Worm (Caenorhabditis elegans) whole organism, L4 larva: ENCODE results near the gene oac-32.

Experiments used
- F49E8.2 ChIP-seq: sonication (generic microtip); optimal IDR thresholded peaks from 2 replicates; lab custom pipeline; 2016; ENCODE audit warnings: missing compliant biosample characterization, mild to moderate bottlenecking, missing genetic modification characterization, borderline replicate concordance
- aly-2 ChIP-seq: sonication (generic microtip); optimal IDR thresholded peaks from 2 replicates; lab custom pipeline; 2018; ENCODE audit warnings: missing biosample characterization, missing genetic modification characterization
- ceh-20 ChIP-seq: fragments of 200-800 bp; sonication (Bioruptor generic); IDR thresholded peaks from 2 replicates; pipeline ENCODE4 v1.3.6; 2022; ENCODE audit warnings: missing genetic modification reagents, missing genetic modification characterization, missing compliant biosample characterization
- ctbp-1 ChIP-seq: fragments of 200-800 bp; sonication (Bioruptor generic); IDR thresholded peaks from 2 replicates; pipeline ENCODE4 v1.3.6; 2022; ENCODE audit warnings: missing genetic modification reagents, missing genetic modification characterization, missing compliant biosample characterization
- fos-1 ChIP-seq: fragments of 150-350 bp; optimal IDR thresholded peaks from 2 replicates; lab custom pipeline; 2014; ENCODE audit warnings: missing biosample characterization, missing genetic modification characterization
- lsy-2 ChIP-seq, 2 experiments: fragments of 150-350 bp in 1 of 2; sonication (generic microtip) in 1 of 2; optimal IDR thresholded peaks; 2 replicates each; lab custom pipeline; 2014 to 2017; ENCODE audit warnings: missing biosample characterization in 2 of 2, missing genetic modification characterization in 2 of 2
- nhr-11 ChIP-seq: fragments of 150-350 bp; optimal IDR thresholded peaks from 2 replicates; lab custom pipeline; 2014; ENCODE audit warnings: missing biosample characterization, missing genetic modification characterization
- nhr-237 ChIP-seq: sonication (generic microtip); optimal IDR thresholded peaks from 2 replicates; lab custom pipeline; 2017; ENCODE audit warnings: missing biosample characterization, missing genetic modification characterization
- nhr-42 ChIP-seq: fragments of 200-800 bp; sonication (Bioruptor generic); IDR thresholded peaks from 2 replicates; pipeline ENCODE4 v1.3.6; 2022; ENCODE audit warnings: missing genetic modification characterization, missing compliant biosample characterization
- sdz-12 ChIP-seq: fragments of 200-800 bp; sonication (Bioruptor generic); optimal IDR thresholded peaks from 2 replicates; lab custom pipeline; 2018; ENCODE audit warnings: mild to moderate bottlenecking, missing genetic modification characterization, missing compliant biosample characterization
- skn-1 ChIP-seq: fragments of 150-350 bp; optimal IDR thresholded peaks from 2 replicates; lab custom pipeline; 2014; ENCODE audit warnings: missing biosample characterization, missing genetic modification characterization
- snpc-1.2 ChIP-seq: fragments of 200-800 bp; sonication (Bioruptor generic); IDR thresholded peaks from 2 replicates; pipeline ENCODE4 v1.3.6; 2022; ENCODE audit warnings: missing genetic modification reagents, missing genetic modification characterization, missing compliant biosample characterization
- unc-62 ChIP-seq, 3 experiments: fragments of 150-350 bp in 1 of 3; sonication (generic microtip); optimal IDR thresholded peaks in 2 of 3; peaks in 1 of 3; 1 replicate in 1 of 3; 2 replicates in 2 of 3; lab custom pipeline; 2014 to 2017; ENCODE audit warnings: missing biosample characterization in 3 of 3, missing genetic modification characterization in 3 of 3, missing genetic modification reagents in 3 of 3, missing genotype in 1 of 3

- TF ChIP-seq sdz-12 (GFP tag; lab: Kevin White, UChicago): no peak
- no peak for TF ChIP-seq unc-62 (GFP tag; optimal IDR thresholded peaks at IDR 0.05 in 1 of 2; lab: Kevin White, UChicago)
- TF ChIP-seq unc-62 (tag; optimal IDR thresholded peaks at IDR 0.05; lab: Kevin White, UChicago): no peak
- TF ChIP-seq fos-1 (tag; lab: Kevin White, UChicago): no peak
- TF ChIP-seq snpc-1.2 (GFP tag; lab: Robert Waterston, UW): no peak
- no peak for TF ChIP-seq ceh-20 (GFP tag; lab: Robert Waterston, UW)
- no peak for TF ChIP-seq lsy-2 (tag; optimal IDR thresholded peaks at IDR 0.05; lab: Kevin White, UChicago)
- TF ChIP-seq skn-1 (tag; lab: Kevin White, UChicago): no peak
- no peak for TF ChIP-seq nhr-11 (tag; lab: Kevin White, UChicago)
- TF ChIP-seq ctbp-1 (GFP tag; lab: Robert Waterston, UW): no peak
- TF ChIP-seq nhr-42 (GFP tag; lab: Robert Waterston, UW): no peak
- TF ChIP-seq F49E8.2: no peak
- TF ChIP-seq nhr-237 (tag; lab: Kevin White, UChicago): no peak
- no peak for TF ChIP-seq aly-2
Observed at ce11 chrV:1550697-1551096, 5.1 kb upstream of the oac-32 start.
